Worm (Caenorhabditis elegans): ENCODE data around the gene F54E4.2.

DNA sequence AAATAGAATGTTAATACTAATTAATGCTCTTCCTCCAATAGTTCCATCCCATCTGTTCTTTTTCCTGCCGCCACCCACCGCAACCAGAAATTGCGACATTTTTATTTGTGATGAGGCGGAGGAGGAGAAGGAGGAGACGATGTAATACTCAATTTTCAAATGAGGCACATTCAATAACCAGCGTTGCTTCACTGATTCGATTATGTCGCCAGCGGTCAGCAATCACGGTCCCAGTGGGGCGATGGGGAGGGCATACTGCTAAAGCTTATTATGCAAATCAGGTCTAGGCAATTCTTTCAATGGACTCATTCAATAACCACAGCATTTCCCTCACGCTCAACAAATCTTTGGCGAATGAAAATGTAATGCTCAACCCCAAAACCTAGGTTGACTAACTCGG lies 20.5 kb upstream of the F54E4.2 start:
- TF ChIP-seq med-1 (GFP tag; optimal IDR thresholded peaks at IDR 0.05; ENCODE audit: insufficient read depth) (no peak), ztf-23 (GFP tag; IDR thresholded peaks at IDR 0.05) (no peak), ztf-29 (GFP tag; IDR thresholded peaks at IDR 0.05) (no peak), cog-1 (tag; optimal IDR thresholded peaks at IDR 0.05) (no peak), flt-1 (GFP tag; IDR thresholded peaks at IDR 0.05) (no peak), tab-1 (GFP tag; IDR thresholded peaks at IDR 0.05) (no peak), T22C8.4 (GFP tag; IDR thresholded peaks at IDR 0.05) (no peak), klf-2 (GFP tag; conservative IDR thresholded peaks at IDR 0.05) (no peak), ref-1 (GFP tag; conservative IDR thresholded peaks at IDR 0.05) (no peak)
